Fruit fly (Drosophila melanogaster) whole organism, embryonic: ENCODE data around the gene CG31809.

Experiments
- CG10147 ChIP-seq: fragments of 200-800 bp; sonication (Bioruptor generic); optimal IDR thresholded peaks from 2 replicates; lab custom pipeline; 2019; ENCODE audit warnings: missing biosample characterization, mild to moderate bottlenecking, missing genetic modification characterization, moderate library complexity
- CG14050 ChIP-seq: fragments of 200-800 bp; sonication (Bioruptor generic); IDR thresholded peaks from 3 replicates; pipeline ENCODE4 v1.3.6; 2022; ENCODE audit warnings: missing biosample characterization, missing genetic modification characterization
- CG1603 ChIP-seq: fragments of 200-800 bp; sonication (Bioruptor generic); optimal IDR thresholded peaks from 2 replicates; lab custom pipeline; 2019; ENCODE audit warnings: missing biosample characterization, mild to moderate bottlenecking, missing genetic modification characterization, moderate library complexity
- CG1832 ChIP-seq: fragments of 200-800 bp; sonication (Bioruptor generic); optimal IDR thresholded peaks from 2 replicates; lab custom pipeline; 2017; ENCODE audit warnings: missing biosample characterization, mild to moderate bottlenecking, missing genetic modification characterization, inconsistent platforms
- CG18619 ChIP-seq: fragments of 200-800 bp; sonication (Bioruptor generic); optimal IDR thresholded peaks from 3 replicates; lab custom pipeline; 2017; ENCODE audit warnings: missing biosample characterization, mild to moderate bottlenecking, missing genetic modification characterization
- CG2199 ChIP-seq: fragments of 200-800 bp; sonication (Bioruptor generic); IDR thresholded peaks from 3 replicates; pipeline ENCODE4 v1.3.6; 2022; ENCODE audit warnings: missing biosample characterization, missing genetic modification characterization
- CG2202 ChIP-seq: fragments of 200-800 bp; sonication (Bioruptor generic); optimal IDR thresholded peaks from 2 replicates; lab custom pipeline; 2018; ENCODE audit warnings: missing biosample characterization, mild to moderate bottlenecking, missing genetic modification characterization
- CG2712 ChIP-seq: fragments of 200-800 bp; optimal IDR thresholded peaks from 3 replicates; lab custom pipeline; 2019; ENCODE audit warnings: missing biosample characterization, mild to moderate bottlenecking, missing genetic modification characterization, moderate library complexity
- CG3163 ChIP-seq: fragments of 200-800 bp; sonication (Bioruptor generic); optimal IDR thresholded peaks from 3 replicates; lab custom pipeline; 2016; ENCODE audit warnings: missing biosample characterization, missing genetic modification characterization
- CG32532 ChIP-seq: fragments of 200-800 bp; sonication (Bioruptor generic); IDR thresholded peaks from 2 replicates; pipeline ENCODE4 v1.3.6; 2022; ENCODE audit warnings: missing biosample characterization, missing genetic modification characterization
- CG4617 ChIP-seq: fragments of 200-800 bp; sonication (Bioruptor generic); optimal IDR thresholded peaks from 3 replicates; lab custom pipeline; 2016; ENCODE audit warnings: missing biosample characterization, missing genetic modification characterization, borderline replicate concordance
- CG7372 ChIP-seq: fragments of 200-800 bp; sonication (Bioruptor generic); IDR thresholded peaks from 2 replicates; pipeline ENCODE4 v1.3.6; 2022; ENCODE audit warnings: missing biosample characterization, missing genetic modification characterization
- CTCF ChIP-seq: fragments of 200-800 bp; sonication (Bioruptor generic); optimal IDR thresholded peaks from 2 replicates; lab custom pipeline; 2017; ENCODE audit warnings: missing biosample characterization, mild to moderate bottlenecking, missing genetic modification characterization, moderate library complexity
- CoRest ChIP-seq: fragments of 200-800 bp; sonication (Bioruptor generic); optimal IDR thresholded peaks from 3 replicates; lab custom pipeline; 2018; ENCODE audit warnings: missing biosample characterization, mild to moderate bottlenecking, missing genetic modification characterization, moderate library complexity
- D19A ChIP-seq: fragments of 200-800 bp; optimal IDR thresholded peaks from 3 replicates; lab custom pipeline; 2019; ENCODE audit warnings: missing biosample characterization, mild to moderate bottlenecking, missing genetic modification characterization, moderate library complexity
- Deaf1 ChIP-seq: fragments of 200-800 bp; optimal IDR thresholded peaks from 3 replicates; lab custom pipeline; 2019; ENCODE audit warnings: missing biosample characterization, mild to moderate bottlenecking, missing genetic modification characterization, moderate library complexity
- Dref ChIP-seq: fragments of 200-800 bp; sonication (Bioruptor generic); IDR thresholded peaks from 2 replicates; pipeline ENCODE4 v1.3.6; 2022; ENCODE audit warnings: missing biosample characterization, missing genetic modification characterization
- E2f2 ChIP-seq: fragments of 200-800 bp; sonication (Bioruptor generic); IDR thresholded peaks from 2 replicates; pipeline ENCODE4 v1.3.6; 2022; ENCODE audit warnings: missing biosample characterization, missing genetic modification characterization
- Ets97D ChIP-seq: fragments of 200-800 bp; sonication (Bioruptor generic); optimal IDR thresholded peaks from 3 replicates; lab custom pipeline; 2016; ENCODE audit warnings: missing biosample characterization, missing genetic modification characterization
- HHEX ChIP-seq: fragments of 200-800 bp; sonication (Bioruptor generic); optimal IDR thresholded peaks from 3 replicates; lab custom pipeline; 2017; ENCODE audit warnings: missing biosample characterization, mild to moderate bottlenecking, missing genetic modification characterization, missing genetic modification reagents
- HLH4C ChIP-seq: fragments of 200-800 bp; sonication (Bioruptor generic); IDR thresholded peaks from 3 replicates; pipeline ENCODE4 v1.3.6; 2022; ENCODE audit warnings: missing biosample characterization, missing genetic modification characterization; ENCODE audit not compliant: partially characterized antibody
- Hmr ChIP-seq: fragments of 200-800 bp; sonication (Bioruptor generic); optimal IDR thresholded peaks from 3 replicates; lab custom pipeline; 2017; ENCODE audit warnings: mild to moderate bottlenecking, missing biosample characterization, missing genetic modification reagents, missing genetic modification characterization
- MBD-R2 ChIP-seq: fragments of 200-800 bp; sonication (Bioruptor generic); IDR thresholded peaks from 2 replicates; pipeline ENCODE4 v1.3.6; 2022; ENCODE audit warnings: missing biosample characterization, missing genetic modification characterization
- Nf-YB ChIP-seq: fragments of 200-800 bp; sonication (Bioruptor generic); optimal IDR thresholded peaks from 3 replicates; lab custom pipeline; 2019; ENCODE audit warnings: missing biosample characterization, mild to moderate bottlenecking, missing genetic modification characterization, moderate library complexity
- Nf-YC ChIP-seq: fragments of 200-800 bp; optimal IDR thresholded peaks from 3 replicates; lab custom pipeline; 2019; ENCODE audit warnings: missing biosample characterization, mild to moderate bottlenecking, missing genetic modification characterization, moderate library complexity
- Pdp1 ChIP-seq, 2 experiments: fragments of 200-800 bp; sonication (Bioruptor generic); optimal IDR thresholded peaks; 3 replicates each; lab custom pipeline; 2016; ENCODE audit warnings: missing biosample characterization in 2 of 2, missing genetic modification characterization in 2 of 2, mild to moderate bottlenecking in 1 of 2, moderate library complexity in 1 of 2
- Sry-δ ChIP-seq: fragments of 200-800 bp; sonication (Bioruptor generic); optimal IDR thresholded peaks from 2 replicates; lab custom pipeline; 2016; ENCODE audit warnings: missing biosample characterization, missing genetic modification characterization
- Tbp ChIP-seq: fragments of >200 bp; optimal IDR thresholded peaks from 2 replicates; lab custom pipeline; 2018; ENCODE audit warnings: missing biosample characterization, missing genetic modification characterization
- ci ChIP-seq: fragments of 200-800 bp; sonication (Bioruptor generic); IDR thresholded peaks from 3 replicates; pipeline ENCODE4 v1.3.6; 2022; ENCODE audit warnings: missing biosample characterization, missing genetic modification characterization
- crp ChIP-seq, 2 experiments: fragments of 200-800 bp; sonication (Bioruptor generic); optimal IDR thresholded peaks; 2 replicates in 1 of 2; 3 replicates in 1 of 2; lab custom pipeline; 2017; ENCODE audit warnings: missing biosample characterization in 2 of 2, missing genetic modification characterization in 2 of 2, mild to moderate bottlenecking in 1 of 2, moderate library complexity in 1 of 2
- cwo ChIP-seq: fragments of 200-800 bp; sonication (Bioruptor generic); optimal IDR thresholded peaks from 3 replicates; lab custom pipeline; 2017; ENCODE audit warnings: missing biosample characterization, missing genetic modification characterization, mild to moderate bottlenecking, moderate library complexity, missing genetic modification reagents
- dan ChIP-seq: fragments of 200-800 bp; sonication (Bioruptor generic); IDR thresholded peaks from 2 replicates; pipeline ENCODE4 v1.3.6; 2022; ENCODE audit warnings: missing biosample characterization, missing genetic modification characterization
- dysf ChIP-seq: fragments of 200-800 bp; sonication (Bioruptor generic); IDR thresholded peaks from 3 replicates; pipeline ENCODE4 v1.3.6; 2022; ENCODE audit warnings: missing biosample characterization, missing genetic modification characterization
- exex ChIP-seq: fragments of 200-800 bp; sonication (Bioruptor generic); optimal IDR thresholded peaks from 4 replicates; lab custom pipeline; 2018; ENCODE audit warnings: missing biosample characterization, mild to moderate bottlenecking, missing genetic modification characterization, moderate library complexity
- fd3F ChIP-seq: fragments of 200-800 bp; sonication (Bioruptor generic); optimal IDR thresholded peaks from 2 replicates; lab custom pipeline; 2018; ENCODE audit warnings: missing biosample characterization, mild to moderate bottlenecking, missing genetic modification characterization, moderate library complexity
- grau ChIP-seq: fragments of 200-800 bp; optimal IDR thresholded peaks from 3 replicates; lab custom pipeline; 2019; ENCODE audit warnings: missing biosample characterization, mild to moderate bottlenecking, missing genetic modification characterization, moderate library complexity
- grn ChIP-seq: fragments of 200-800 bp; sonication (Bioruptor generic); optimal IDR thresholded peaks from 3 replicates; lab custom pipeline; 2017; ENCODE audit warnings: missing biosample characterization, missing genetic modification characterization
- h ChIP-seq: fragments of >200 bp; optimal IDR thresholded peaks from 2 replicates; lab custom pipeline; 2017
- ken ChIP-seq: fragments of 200-800 bp; sonication (Bioruptor generic); IDR thresholded peaks from 3 replicates; pipeline ENCODE4 v1.3.6; 2022; ENCODE audit warnings: missing biosample characterization, missing genetic modification characterization
- lmd ChIP-seq: fragments of 200-800 bp; sonication (Bioruptor generic); IDR thresholded peaks from 2 replicates; pipeline ENCODE4 v1.3.6; 2022; ENCODE audit warnings: missing biosample characterization, missing genetic modification characterization
- mld ChIP-seq: fragments of 200-800 bp; sonication (Bioruptor generic); IDR thresholded peaks from 3 replicates; pipeline ENCODE4 v1.3.6; 2022; ENCODE audit warnings: missing biosample characterization, missing genetic modification characterization; ENCODE audit not compliant: partially characterized antibody
- onecut ChIP-seq: fragments of 200-800 bp; sonication (Bioruptor generic); IDR thresholded peaks from 2 replicates; pipeline ENCODE4 v1.3.6; 2022; ENCODE audit warnings: missing biosample characterization, missing genetic modification characterization
- pb ChIP-seq: fragments of 200-800 bp; sonication (Bioruptor generic); optimal IDR thresholded peaks from 3 replicates; lab custom pipeline; 2016; ENCODE audit warnings: missing biosample characterization, missing genetic modification characterization
- pho ChIP-seq: fragments of 200-800 bp; sonication (Bioruptor generic); optimal IDR thresholded peaks from 2 replicates; lab custom pipeline; 2016; ENCODE audit warnings: missing biosample characterization, missing genetic modification characterization
- row ChIP-seq: fragments of 200-800 bp; sonication (Bioruptor generic); IDR thresholded peaks from 3 replicates; pipeline ENCODE4 v1.3.6; 2022; ENCODE audit warnings: missing biosample characterization, missing genetic modification characterization
- schlank ChIP-seq: fragments of 200-800 bp; sonication (Bioruptor generic); optimal IDR thresholded peaks from 2 replicates; lab custom pipeline; 2018; ENCODE audit warnings: missing biosample characterization, mild to moderate bottlenecking, missing genetic modification characterization
- sna ChIP-seq: fragments of 200-800 bp; sonication (Bioruptor generic); IDR thresholded peaks from 2 replicates; pipeline ENCODE4 v1.3.6; 2022; ENCODE audit warnings: missing biosample characterization, missing genetic modification characterization; ENCODE audit not compliant: partially characterized antibody
- unc-4 ChIP-seq: fragments of 200-800 bp; sonication (Bioruptor generic); IDR thresholded peaks from 2 replicates; pipeline ENCODE4 v1.3.6; 2022; ENCODE audit warnings: missing biosample characterization, missing genetic modification characterization; ENCODE audit not compliant: partially characterized antibody
- vnd ChIP-seq: fragments of 200-800 bp; sonication (Bioruptor generic); IDR thresholded peaks from 3 replicates; pipeline ENCODE4 v1.3.6; 2022; ENCODE audit warnings: missing biosample characterization, missing genetic modification characterization; ENCODE audit not compliant: partially characterized antibody
- zen2 ChIP-seq: fragments of 200-800 bp; sonication (Bioruptor generic); IDR thresholded peaks from 3 replicates; pipeline ENCODE4 v1.3.6; 2022; ENCODE audit warnings: missing biosample characterization, missing genetic modification characterization; ENCODE audit not compliant: partially characterized antibody

CG31809 gene

dm6 chr2L:16879288-16879687 is 20.8 kb upstream of the CG31809 start, which contains the start of the genes CG32832, CG31743 and CG34313 (continued):
- TF ChIP-seq Hmr (GFP tag; lab: Kevin White, UChicago) (no peak), Dref (peak; percentile 87), grau (tag; lab: Kevin White, UChicago) (no peak), lmd (GFP tag; lab: Robert Waterston, UW) (no peak), CG10147 (no peak), Ets97D (GFP tag; lab: Kevin White, UChicago) (peak; percentile 52), E2f2 (GFP tag; lab: Robert Waterston, UW) (peak; percentile 98), MBD-R2 (peak; percentile 88), CG3163 (GFP tag; lab: Kevin White, UChicago) (no peak), crp (GFP tag; optimal IDR thresholded peaks at IDR 0.05; lab: Kevin White, UChicago) (peak; percentile 77 to 97), zen2 (peak; percentile 64; the same call in 1 of the 3 replicates), sna (GFP tag; lab: Robert Waterston, UW) (peak; percentile 77), exex (tag; lab: Kevin White, UChicago) (peak; percentile 20), CG2712 (tag; lab: Kevin White, UChicago) (no peak), CG14050 (GFP tag; lab: Robert Waterston, UW) (no peak), ken (GFP tag; lab: Robert Waterston, UW) (no peak)

DNA sequence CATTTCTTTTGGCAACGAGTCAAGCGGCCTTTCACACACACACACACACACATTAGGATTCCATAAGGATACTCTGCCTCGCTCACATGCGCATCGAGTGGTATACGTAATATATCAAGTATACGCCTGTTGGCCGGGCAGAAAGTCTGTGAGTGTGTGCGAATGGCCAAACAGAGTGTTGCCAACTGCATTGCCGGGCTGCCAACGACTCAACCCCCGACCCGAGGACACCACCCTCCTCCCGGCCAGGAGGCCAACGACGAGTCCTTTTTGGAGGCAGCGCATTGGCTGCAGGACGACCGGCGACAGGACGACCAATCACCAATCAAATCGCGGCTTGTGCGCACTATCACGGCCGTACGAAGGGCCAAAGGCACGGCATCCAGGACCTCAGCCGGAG is 19.2 kb upstream of the CG31809 start:
- TF ChIP-seq CG4617 (GFP tag; lab: Kevin White, UChicago) (no peak), CG2202 (no peak), cwo (no peak), dysf (GFP tag; lab: Robert Waterston, UW) (no peak), Nf-YB (peak; percentile 53), Deaf1 (tag; lab: Kevin White, UChicago) (peak; percentile 68), grn (GFP tag; lab: Kevin White, UChicago) (no peak), Dref (0 out of 2 replicates have a peak, but pooled peaks have one; percentile 19), ci (GFP tag; lab: Robert Waterston, UW) (0 out of 3 replicates have a peak, but pooled peaks have one; percentile 8), pb (GFP tag; lab: Kevin White, UChicago) (no peak), HLH4C (0 out of 3 replicates have a peak, but pooled peaks have one; percentile 26), CG2199 (no peak), CoRest (tag; lab: Kevin White, UChicago) (no peak), Tbp (GFP tag; lab: Kevin White, UChicago) (no peak), Nf-YC (tag; lab: Kevin White, UChicago) (peak; percentile 92), HHEX (GFP tag; lab: Kevin White, UChicago) (no peak), CG2712 (tag; lab: Kevin White, UChicago) (no peak), D19A (tag; lab: Kevin White, UChicago) (no peak), mld (no peak), CG7372 (GFP tag; lab: Robert Waterston, UW) (peak; percentile 72), CG1832 (GFP tag; lab: Kevin White, UChicago) (peak; percentile 6), vnd (GFP tag; lab: Robert Waterston, UW) (no peak)

dm6 chr2L:16876555-16876954 is 18.0 kb upstream of the CG31809 start:
- no peak for TF ChIP-seq CG1603 (tag; lab: Kevin White, UChicago)
- TF ChIP-seq unc-4 (GFP tag; lab: Robert Waterston, UW): no peak
- TF ChIP-seq onecut (GFP tag; lab: Robert Waterston, UW): no peak
- TF ChIP-seq CTCF (GFP tag; lab: Kevin White, UChicago): peak; percentile 76
- peak in 1 of 2 experiments; percentile 85 for TF ChIP-seq Pdp1 (GFP tag; optimal IDR thresholded peaks at IDR 0.05; lab: Kevin White, UChicago)
- 0 out of 2 replicates have a peak, but pooled peaks have one; percentile 10 for TF ChIP-seq lmd (GFP tag; lab: Robert Waterston, UW)
- no peak for TF ChIP-seq CG18619 (GFP tag; lab: Kevin White, UChicago)
- TF ChIP-seq CG32532 (GFP tag; lab: Robert Waterston, UW): no peak
- no peak for TF ChIP-seq row (GFP tag; lab: Robert Waterston, UW)
- no peak for TF ChIP-seq Sry-δ (GFP tag; lab: Kevin White, UChicago)
- no peak for TF ChIP-seq h (lab: Kevin White, UChicago)
- TF ChIP-seq dan (GFP tag; lab: Robert Waterston, UW): no peak
- no peak for TF ChIP-seq schlank (tag; lab: Kevin White, UChicago)
- no peak for TF ChIP-seq fd3F (GFP tag; lab: Kevin White, UChicago)
- TF ChIP-seq pho: no peak
- TF ChIP-seq mld: 0 out of 3 replicates have a peak, but pooled peaks have one; percentile 32
